Worm (Caenorhabditis elegans): ENCODE results near the gene smrc-1.

smrc-1 gene

DNA sequence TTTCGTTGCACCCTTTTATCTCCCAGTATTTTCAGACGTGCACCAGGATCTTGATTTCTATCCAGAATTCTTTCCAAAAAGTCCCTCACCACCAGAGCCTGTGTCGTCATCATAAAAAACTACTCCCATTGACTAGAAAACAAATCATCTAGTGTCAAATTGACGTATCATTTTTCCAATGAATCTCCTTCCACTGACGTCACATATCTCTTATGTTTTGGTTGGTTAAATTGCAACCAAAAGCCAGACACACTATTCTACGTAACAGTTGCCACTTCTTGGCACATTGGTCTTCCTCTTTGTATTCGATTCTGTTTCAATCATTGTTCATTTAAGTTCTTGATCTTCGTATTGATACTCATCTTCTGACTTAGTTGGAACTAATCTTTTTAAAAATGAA, 7.4 kb downstream of the smrc-1 start:
- TF ChIP-seq flt-1 (GFP tag; IDR thresholded peaks at IDR 0.05) (no peak), ceh-36 (tag; optimal IDR thresholded peaks at IDR 0.05) (no peak), tbx-37 (GFP tag; conservative IDR thresholded peaks at IDR 0.05) (no peak), hnd-1 (tag; optimal IDR thresholded peaks at IDR 0.05) (no peak), sea-1 (GFP tag; conservative IDR thresholded peaks at IDR 0.05) (no peak), ama-1 (optimal IDR thresholded peaks at IDR 0.05) (no peak), tra-4 (tag; optimal IDR thresholded peaks at IDR 0.05) (no peak), tbx-11 (GFP tag; IDR thresholded peaks at IDR 0.05) (no peak), B0310.2 (tag; optimal IDR thresholded peaks at IDR 0.05) (no peak)

DNA sequence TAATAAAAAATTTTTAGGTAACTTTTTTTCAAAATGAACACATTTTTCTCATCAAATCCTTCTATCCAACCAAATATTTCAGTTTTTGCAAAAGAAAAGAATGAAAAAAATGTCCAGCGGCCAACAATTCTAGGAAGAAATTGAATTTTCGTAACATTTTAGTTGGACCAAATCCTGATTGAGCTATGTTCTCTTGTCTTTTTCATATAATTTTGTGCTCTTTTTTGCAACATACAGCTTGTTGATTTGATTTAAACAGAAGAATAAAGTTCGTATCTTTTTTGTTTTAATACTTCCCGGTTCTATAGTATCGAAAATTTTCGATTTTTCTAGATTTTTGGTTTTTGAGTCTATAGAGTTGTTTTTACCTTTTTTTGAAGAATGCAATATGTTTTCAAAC, 8.7 kb downstream of the smrc-1 start:
- no peak for TF ChIP-seq pes-1 (GFP tag; IDR thresholded peaks at IDR 0.05)
- TF ChIP-seq scrt-1 (GFP tag; IDR thresholded peaks at IDR 0.05): no peak
- no peak for TF ChIP-seq hmbx-1 (tag; optimal IDR thresholded peaks at IDR 0.05)
- no peak for TF ChIP-seq hmg-4 (GFP tag; optimal IDR thresholded peaks at IDR 0.05)
- TF ChIP-seq ets-7 (tag; optimal IDR thresholded peaks at IDR 0.05): no peak
- TF ChIP-seq sea-1 (GFP tag; conservative IDR thresholded peaks at IDR 0.05): no peak
- TF ChIP-seq F13C5.2 (tag; optimal IDR thresholded peaks at IDR 0.05): no peak

DNA sequence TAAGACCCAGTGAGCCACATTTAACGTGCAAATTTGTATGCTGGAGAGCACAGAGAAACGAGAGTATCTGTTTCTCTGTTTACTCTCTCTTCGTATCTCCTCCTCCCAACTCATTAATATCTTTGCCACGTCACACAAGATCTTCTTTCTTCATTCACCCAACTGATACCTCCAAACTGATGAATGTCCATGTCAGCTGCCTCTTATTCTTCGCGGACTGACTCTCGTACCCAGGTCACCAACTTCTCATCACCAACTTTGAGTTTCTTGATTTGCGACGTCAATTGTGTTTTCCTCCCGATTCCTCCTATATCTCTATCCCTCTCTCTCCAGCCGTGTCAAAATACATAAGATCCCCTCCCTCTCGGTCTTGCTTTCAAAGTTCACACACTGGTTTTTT, 11.6 kb downstream of the smrc-1 start:
- no peak for TF ChIP-seq ets-7 (tag; optimal IDR thresholded peaks at IDR 0.05)

DNA sequence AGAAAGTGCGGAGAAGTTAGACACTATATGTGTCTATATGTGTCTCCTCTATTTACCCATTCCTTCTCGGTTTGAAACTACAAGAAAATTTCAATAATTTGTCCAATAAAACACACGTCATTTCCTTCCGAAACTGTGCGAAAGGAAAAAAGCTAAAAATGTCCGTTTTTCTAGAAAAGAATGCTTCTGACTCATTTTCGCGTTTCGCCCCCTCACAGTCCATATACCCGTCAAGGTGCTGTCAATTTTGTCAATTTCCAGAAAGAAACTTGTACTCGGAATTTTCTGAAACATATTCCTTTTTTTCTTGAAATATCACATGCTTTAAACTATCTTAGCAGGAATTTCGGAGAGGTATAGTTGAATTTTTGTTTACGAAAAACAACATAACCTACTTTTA, 12.1 kb downstream of the smrc-1 start:
- TF ChIP-seq F13C5.2 (tag; optimal IDR thresholded peaks at IDR 0.05) (no peak), tra-4 (tag; optimal IDR thresholded peaks at IDR 0.05) (no peak), B0310.2 (tag; optimal IDR thresholded peaks at IDR 0.05) (no peak), tbx-11 (GFP tag; IDR thresholded peaks at IDR 0.05) (no peak), aly-1 (tag; optimal IDR thresholded peaks at IDR 0.05) (no peak), sea-1 (GFP tag; conservative IDR thresholded peaks at IDR 0.05) (no peak), pes-1 (GFP tag; IDR thresholded peaks at IDR 0.05) (no peak), hmbx-1 (tag; optimal IDR thresholded peaks at IDR 0.05) (no peak), ets-7 (tag; optimal IDR thresholded peaks at IDR 0.05) (no peak), tbx-37 (GFP tag; conservative IDR thresholded peaks at IDR 0.05) (no peak), flt-1 (GFP tag; IDR thresholded peaks at IDR 0.05) (no peak), hmg-4 (GFP tag; optimal IDR thresholded peaks at IDR 0.05) (no peak), hnd-1 (tag; optimal IDR thresholded peaks at IDR 0.05) (no peak), ceh-13 (GFP tag; optimal IDR thresholded peaks at IDR 0.05) (no peak), ama-1 (optimal IDR thresholded peaks at IDR 0.05) (no peak), ceh-36 (tag; optimal IDR thresholded peaks at IDR 0.05) (no peak), scrt-1 (GFP tag; IDR thresholded peaks at IDR 0.05) (no peak)

DNA sequence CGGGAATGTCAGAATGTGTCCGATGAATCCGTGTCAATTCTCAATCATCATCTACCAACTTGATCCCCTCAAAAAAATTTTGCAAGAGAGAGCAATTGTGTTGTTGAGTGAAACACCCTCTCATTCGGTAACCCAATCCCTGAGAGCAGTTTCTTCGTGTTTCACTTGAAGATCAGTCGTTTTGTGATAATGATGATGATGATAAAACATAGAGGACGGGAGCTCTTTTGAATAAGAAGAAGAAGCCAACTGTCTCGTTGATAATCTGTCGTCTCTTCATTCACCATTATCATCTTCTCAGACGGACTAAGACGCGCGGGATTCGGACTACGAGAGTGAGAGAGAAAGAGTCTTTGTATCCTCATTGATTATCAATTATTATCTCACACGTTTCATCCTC, 14.4 kb downstream of the smrc-1 start:
- no peak for TF ChIP-seq B0310.2 (tag; optimal IDR thresholded peaks at IDR 0.05)
- TF ChIP-seq tbx-11 (GFP tag; IDR thresholded peaks at IDR 0.05): no peak
- TF ChIP-seq hmbx-1 (tag; optimal IDR thresholded peaks at IDR 0.05): no peak
- TF ChIP-seq tbx-37 (GFP tag; conservative IDR thresholded peaks at IDR 0.05): no peak
- TF ChIP-seq hnd-1 (tag; optimal IDR thresholded peaks at IDR 0.05): no peak
- no peak for TF ChIP-seq pes-1 (GFP tag; IDR thresholded peaks at IDR 0.05)
- TF ChIP-seq flt-1 (GFP tag; IDR thresholded peaks at IDR 0.05): no peak
- no peak for TF ChIP-seq ets-7 (tag; optimal IDR thresholded peaks at IDR 0.05)
- no peak for TF ChIP-seq ceh-13 (GFP tag; optimal IDR thresholded peaks at IDR 0.05)
- TF ChIP-seq ama-1 (optimal IDR thresholded peaks at IDR 0.05): no peak
- no peak for TF ChIP-seq scrt-1 (GFP tag; IDR thresholded peaks at IDR 0.05)
- no peak for TF ChIP-seq ceh-36 (tag; optimal IDR thresholded peaks at IDR 0.05)
- no peak for TF ChIP-seq hmg-4 (GFP tag; optimal IDR thresholded peaks at IDR 0.05)
- no peak for TF ChIP-seq aly-1 (tag; optimal IDR thresholded peaks at IDR 0.05)
- TF ChIP-seq tra-4 (tag; optimal IDR thresholded peaks at IDR 0.05): no peak

DNA sequence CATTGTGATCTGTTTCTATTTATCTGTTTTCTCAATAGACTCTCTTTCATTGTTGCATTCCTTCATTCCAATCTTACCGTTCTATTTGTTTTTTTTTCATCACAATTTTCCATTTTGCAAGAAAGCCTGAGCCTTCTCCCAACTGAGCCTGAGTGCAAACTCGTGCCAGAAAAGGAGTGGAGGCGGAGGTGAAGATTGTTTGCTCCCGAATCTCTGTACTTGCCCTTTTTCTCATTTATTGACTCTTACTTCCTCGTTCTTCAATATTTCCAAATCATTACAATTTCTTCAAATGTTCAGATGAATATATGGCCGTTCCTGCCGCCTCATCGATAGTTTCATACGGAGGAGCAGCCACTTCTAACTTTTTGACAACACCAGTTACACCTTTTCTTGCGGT, 16.1 kb downstream of the smrc-1 start, which contains the start of gene let-756:
Gene let-756 (plus strand): TSS at position 301 of the 400 bp plus-strand sequence.
- no peak for TF ChIP-seq pes-1 (GFP tag; IDR thresholded peaks at IDR 0.05)

DNA sequence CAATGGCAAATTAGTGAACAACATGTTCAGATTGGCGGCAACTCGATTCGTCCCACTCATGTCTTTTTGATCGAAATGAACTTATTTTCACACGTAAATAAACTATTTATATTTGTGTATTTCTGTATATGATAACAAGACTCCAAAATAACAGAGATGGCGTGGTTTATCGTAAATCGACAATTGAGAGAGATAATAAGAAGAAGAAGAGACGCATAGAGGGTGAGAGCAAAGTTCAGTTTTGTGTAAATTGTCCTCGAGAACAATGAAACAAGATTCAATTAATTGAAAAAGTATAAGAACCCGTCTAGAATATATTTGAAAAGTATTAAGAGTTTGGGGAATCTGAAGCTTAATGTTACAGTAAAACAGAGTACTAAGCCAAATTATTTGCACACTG, 20.7 kb downstream of the smrc-1 start:
- TF ChIP-seq B0310.2 (tag; optimal IDR thresholded peaks at IDR 0.05) (no peak), sea-1 (GFP tag; conservative IDR thresholded peaks at IDR 0.05) (no peak), F13C5.2 (tag; optimal IDR thresholded peaks at IDR 0.05) (no peak), aly-1 (tag; optimal IDR thresholded peaks at IDR 0.05) (no peak), tbx-11 (GFP tag; IDR thresholded peaks at IDR 0.05) (no peak), tra-4 (tag; optimal IDR thresholded peaks at IDR 0.05) (no peak), ceh-13 (GFP tag; optimal IDR thresholded peaks at IDR 0.05) (no peak), ceh-36 (tag; optimal IDR thresholded peaks at IDR 0.05) (no peak), hmbx-1 (tag; optimal IDR thresholded peaks at IDR 0.05) (no peak), hmg-4 (GFP tag; optimal IDR thresholded peaks at IDR 0.05) (no peak), pes-1 (GFP tag; IDR thresholded peaks at IDR 0.05) (no peak), hnd-1 (tag; optimal IDR thresholded peaks at IDR 0.05) (no peak), scrt-1 (GFP tag; IDR thresholded peaks at IDR 0.05) (no peak), flt-1 (GFP tag; IDR thresholded peaks at IDR 0.05) (no peak), ama-1 (optimal IDR thresholded peaks at IDR 0.05) (no peak), tbx-37 (GFP tag; conservative IDR thresholded peaks at IDR 0.05) (no peak), ets-7 (tag; optimal IDR thresholded peaks at IDR 0.05) (no peak)

DNA sequence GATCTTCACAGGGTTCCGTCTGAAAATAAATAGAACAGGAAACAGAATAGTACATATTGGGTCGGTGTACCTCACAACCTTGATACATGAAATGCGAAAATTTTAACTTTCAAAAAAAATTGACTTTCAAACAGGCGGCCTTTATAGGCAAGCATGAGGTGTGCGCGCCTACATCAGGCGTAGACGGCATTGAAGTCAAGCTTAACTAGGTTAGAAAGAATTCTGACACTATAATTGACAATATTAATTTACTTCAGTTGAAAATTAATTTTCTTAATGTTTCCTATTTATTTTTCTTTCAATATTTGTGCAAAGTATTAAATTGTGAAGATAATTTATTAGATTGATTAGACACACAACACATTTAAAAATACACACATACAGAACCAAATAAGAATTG, 21.2 kb downstream of the smrc-1 start, which contains the start of gene C05D11.5:
Gene C05D11.5 (minus strand): TSS at position 101 of the 400 bp plus-strand sequence.
- TF ChIP-seq scrt-1 (GFP tag; IDR thresholded peaks at IDR 0.05) (no peak), ets-7 (tag; optimal IDR thresholded peaks at IDR 0.05) (no peak), tbx-37 (GFP tag; conservative IDR thresholded peaks at IDR 0.05) (no peak), ceh-36 (tag; optimal IDR thresholded peaks at IDR 0.05) (no peak), hnd-1 (tag; optimal IDR thresholded peaks at IDR 0.05) (no peak), B0310.2 (tag; optimal IDR thresholded peaks at IDR 0.05) (no peak), ceh-13 (GFP tag; optimal IDR thresholded peaks at IDR 0.05) (no peak)
